Fruit fly (Drosophila melanogaster) whole organism, embryonic: ENCODE data around the gene CG5910.

Experiments used
- CG12219 ChIP-seq: fragments of 200-800 bp; sonication (Bioruptor generic); optimal IDR thresholded peaks from 3 replicates; lab custom pipeline; 2018; ENCODE audit warnings: missing biosample characterization, mild to moderate bottlenecking, missing genetic modification characterization
- CG12769 ChIP-seq: fragments of 200-800 bp; sonication (Bioruptor generic); optimal IDR thresholded peaks from 2 replicates; lab custom pipeline; 2019; ENCODE audit warnings: missing biosample characterization, mild to moderate bottlenecking, missing genetic modification characterization, moderate library complexity
- CG1647 ChIP-seq: fragments of 200-800 bp; sonication (Bioruptor generic); optimal IDR thresholded peaks from 3 replicates; lab custom pipeline; 2016; ENCODE audit warnings: missing biosample characterization, missing genetic modification characterization
- CG16815 ChIP-seq: fragments of 200-800 bp; sonication (Bioruptor generic); optimal IDR thresholded peaks from 3 replicates; lab custom pipeline; 2017; ENCODE audit warnings: missing biosample characterization, mild to moderate bottlenecking, missing genetic modification characterization
- CG17568 ChIP-seq: fragments of 200-800 bp; sonication (Bioruptor generic); optimal IDR thresholded peaks from 2 replicates; lab custom pipeline; 2018; ENCODE audit warnings: missing biosample characterization, mild to moderate bottlenecking, missing genetic modification characterization, moderate library complexity
- CG18011 ChIP-seq: fragments of 200-800 bp; sonication (Bioruptor generic); optimal IDR thresholded peaks from 2 replicates; lab custom pipeline; 2017; ENCODE audit warnings: missing biosample characterization, missing genetic modification characterization, mild to moderate bottlenecking, moderate library complexity, missing genotype
- CG2889 ChIP-seq: fragments of 200-800 bp; sonication (Bioruptor generic); IDR thresholded peaks from 3 replicates; pipeline ENCODE4 v1.3.6; 2022; ENCODE audit warnings: missing biosample characterization, missing genetic modification characterization
- CG34224 ChIP-seq: fragments of 200-800 bp; sonication (Bioruptor generic); IDR thresholded peaks from 3 replicates; pipeline ENCODE4 v1.3.6; 2022; ENCODE audit warnings: missing biosample characterization, missing genetic modification characterization; ENCODE audit not compliant: partially characterized antibody
- CG34422 ChIP-seq: fragments of 200-800 bp; sonication (Bioruptor generic); IDR thresholded peaks from 3 replicates; pipeline ENCODE4 v1.3.6; 2022; ENCODE audit warnings: missing biosample characterization, missing genetic modification characterization
- CG3838 ChIP-seq: fragments of 200-800 bp; sonication (Bioruptor generic); optimal IDR thresholded peaks from 3 replicates; lab custom pipeline; 2016; ENCODE audit warnings: missing biosample characterization, missing genetic modification characterization
- CG4820 ChIP-seq: fragments of 200-800 bp; sonication (Bioruptor generic); optimal IDR thresholded peaks from 3 replicates; lab custom pipeline; 2016; ENCODE audit warnings: missing biosample characterization, missing genetic modification characterization
- CG6175 ChIP-seq: fragments of 200-800 bp; sonication (Bioruptor generic); IDR thresholded peaks from 3 replicates; pipeline ENCODE4 v1.3.6; 2022; ENCODE audit warnings: missing biosample characterization, missing genetic modification characterization
- CG6689 ChIP-seq: fragments of 200-800 bp; sonication (Bioruptor generic); IDR thresholded peaks from 2 replicates; pipeline ENCODE4 v1.3.6; 2022; ENCODE audit warnings: missing biosample characterization, missing genetic modification characterization
- CG6813 ChIP-seq: fragments of 200-800 bp; sonication (Bioruptor generic); optimal IDR thresholded peaks from 2 replicates; lab custom pipeline; 2017; ENCODE audit warnings: missing biosample characterization, missing genetic modification characterization, mild to moderate bottlenecking, moderate library complexity, missing genetic modification reagents
- CG7963 ChIP-seq: fragments of 200-800 bp; sonication (Bioruptor generic); IDR thresholded peaks from 3 replicates; pipeline ENCODE4 v1.3.6; 2022; ENCODE audit warnings: missing biosample characterization, missing genetic modification characterization; ENCODE audit not compliant: partially characterized antibody
- Deaf1 ChIP-seq: fragments of 200-800 bp; optimal IDR thresholded peaks from 3 replicates; lab custom pipeline; 2019; ENCODE audit warnings: missing biosample characterization, mild to moderate bottlenecking, missing genetic modification characterization, moderate library complexity
- E2f1 ChIP-seq: fragments of 200-800 bp; sonication (Bioruptor generic); IDR thresholded peaks from 2 replicates; pipeline ENCODE4 v1.3.6; 2022; ENCODE audit warnings: missing biosample characterization, missing genetic modification characterization
- Fer3 ChIP-seq: fragments of 200-800 bp; sonication (Bioruptor generic); optimal IDR thresholded peaks from 2 replicates; lab custom pipeline; 2018; ENCODE audit warnings: missing biosample characterization, mild to moderate bottlenecking, missing genetic modification characterization, moderate library complexity
- HLH3B ChIP-seq: fragments of 200-800 bp; sonication (Bioruptor generic); IDR thresholded peaks from 2 replicates; pipeline ENCODE4 v1.3.6; 2022; ENCODE audit warnings: missing biosample characterization, missing genetic modification characterization
- Hmx ChIP-seq: fragments of 200-800 bp; sonication (Bioruptor generic); optimal IDR thresholded peaks from 2 replicates; lab custom pipeline; 2016; ENCODE audit warnings: missing biosample characterization, missing genetic modification characterization
- Med ChIP-seq: fragments of 200-800 bp; sonication (Bioruptor generic); peaks from one replicate; lab custom pipeline; 2016; ENCODE audit warnings: missing biosample characterization, missing genetic modification characterization, mild to moderate bottlenecking, inconsistent platforms, moderate library complexity
- Nf-YA ChIP-seq: fragments of 200-800 bp; sonication (Bioruptor generic); IDR thresholded peaks from 2 replicates; pipeline ENCODE4 v1.3.6; 2022; ENCODE audit warnings: missing biosample characterization, missing genetic modification characterization
- Nf-YB ChIP-seq: fragments of 200-800 bp; sonication (Bioruptor generic); optimal IDR thresholded peaks from 3 replicates; lab custom pipeline; 2019; ENCODE audit warnings: missing biosample characterization, mild to moderate bottlenecking, missing genetic modification characterization, moderate library complexity
- Sox102F ChIP-seq: fragments of 200-800 bp; sonication (Bioruptor generic); optimal IDR thresholded peaks from 2 replicates; lab custom pipeline; 2018; ENCODE audit warnings: missing biosample characterization, mild to moderate bottlenecking, missing genetic modification characterization, moderate library complexity
- Trl ChIP-seq, 3 experiments: fragments of >200 bp in 2 of 3; fragments of 200-800 bp in 1 of 3; sonication (Bioruptor generic) in 1 of 3; optimal IDR thresholded peaks; 2 replicates in 1 of 3; 3 replicates in 2 of 3; lab custom pipeline; 2016 to 2017; ENCODE audit warnings: missing biosample characterization in 1 of 3, missing genetic modification characterization in 1 of 3
- ase ChIP-seq: fragments of 200-800 bp; sonication (Bioruptor generic); IDR thresholded peaks from 3 replicates; pipeline ENCODE4 v1.3.6; 2022; ENCODE audit warnings: missing biosample characterization, missing genetic modification characterization
- ato ChIP-seq: fragments of 200-800 bp; sonication (Bioruptor generic); IDR thresholded peaks from 2 replicates; pipeline ENCODE4 v1.3.6; 2022; ENCODE audit warnings: missing biosample characterization, missing genetic modification characterization; ENCODE audit not compliant: partially characterized antibody
- chif ChIP-seq, 2 experiments: fragments of 200-800 bp; sonication (Bioruptor generic); optimal IDR thresholded peaks; 3 replicates each; lab custom pipeline; 2016; ENCODE audit warnings: missing biosample characterization in 2 of 2, missing genetic modification characterization in 2 of 2
- chm ChIP-seq: fragments of 200-800 bp; sonication (Bioruptor generic); IDR thresholded peaks from 2 replicates; pipeline ENCODE4 v1.3.6; 2022; ENCODE audit warnings: missing biosample characterization, missing genetic modification characterization
- crol ChIP-seq: fragments of 200-800 bp; sonication (Bioruptor generic); IDR thresholded peaks from 2 replicates; pipeline ENCODE4 v1.3.6; 2022; ENCODE audit warnings: missing biosample characterization, missing genetic modification characterization
- eve ChIP-seq, 2 experiments: fragments of >200 bp; optimal IDR thresholded peaks; 2 replicates each; lab custom pipeline; 2017; ENCODE audit warnings: missing biosample characterization in 2 of 2, missing genetic modification characterization in 2 of 2
- eyg ChIP-seq: fragments of 200-800 bp; sonication (Bioruptor generic); optimal IDR thresholded peaks from 3 replicates; lab custom pipeline; 2016; ENCODE audit warnings: missing biosample characterization, missing genetic modification characterization
- hb ChIP-seq: fragments of 200-800 bp; sonication (Bioruptor generic); IDR thresholded peaks from 3 replicates; pipeline ENCODE4 v1.3.6; 2022; ENCODE audit warnings: missing biosample characterization, missing genetic modification characterization; ENCODE audit not compliant: partially characterized antibody
- hbn ChIP-seq: fragments of 200-800 bp; sonication (Bioruptor generic); IDR thresholded peaks from 2 replicates; pipeline ENCODE4 v1.3.6; 2022; ENCODE audit warnings: missing biosample characterization, missing genetic modification characterization; ENCODE audit not compliant: partially characterized antibody
- hkb ChIP-seq, 2 experiments: fragments of 200-800 bp in 1 of 2; fragments of >200 bp in 1 of 2; sonication (Bioruptor generic) in 1 of 2; IDR thresholded peaks in 1 of 2; optimal IDR thresholded peaks in 1 of 2; 2 replicates each; pipeline versions ENCODE4 v1.3.6 to Lab custom; 2017 to 2022; ENCODE audit warnings: missing biosample characterization in 1 of 2, missing genetic modification characterization in 1 of 2
- jing ChIP-seq: fragments of 200-800 bp; sonication (Bioruptor generic); optimal IDR thresholded peaks from 2 replicates; lab custom pipeline; 2018; ENCODE audit warnings: missing biosample characterization, mild to moderate bottlenecking, missing genetic modification characterization
- onecut ChIP-seq: fragments of 200-800 bp; sonication (Bioruptor generic); IDR thresholded peaks from 2 replicates; pipeline ENCODE4 v1.3.6; 2022; ENCODE audit warnings: missing biosample characterization, missing genetic modification characterization
- pros ChIP-seq: fragments of 200-800 bp; sonication (Bioruptor generic); optimal IDR thresholded peaks from 3 replicates; lab custom pipeline; 2019; ENCODE audit warnings: missing biosample characterization, mild to moderate bottlenecking, missing genetic modification characterization, moderate library complexity
- rib ChIP-seq: fragments of 200-800 bp; sonication (Bioruptor generic); IDR thresholded peaks from 2 replicates; pipeline ENCODE4 v1.3.6; 2022; ENCODE audit warnings: missing biosample characterization, missing genetic modification characterization
- row ChIP-seq: fragments of 200-800 bp; sonication (Bioruptor generic); IDR thresholded peaks from 3 replicates; pipeline ENCODE4 v1.3.6; 2022; ENCODE audit warnings: missing biosample characterization, missing genetic modification characterization
- seq ChIP-seq: fragments of 200-800 bp; sonication (Bioruptor generic); IDR thresholded peaks from 2 replicates; pipeline ENCODE4 v1.3.6; 2022; ENCODE audit warnings: missing biosample characterization, missing genetic modification characterization
- tll ChIP-seq, 2 experiments: fragments of 200-800 bp in 1 of 2; fragments of >200 bp in 1 of 2; sonication (Bioruptor generic) in 1 of 2; optimal IDR thresholded peaks; 2 replicates each; lab custom pipeline; 2017 to 2019; ENCODE audit warnings: missing biosample characterization in 2 of 2, missing genetic modification characterization in 2 of 2, mild to moderate bottlenecking in 1 of 2, moderate library complexity in 1 of 2
- tna ChIP-seq: fragments of 200-800 bp; sonication (Bioruptor generic); IDR thresholded peaks from 2 replicates; pipeline ENCODE4 v1.3.6; 2022; ENCODE audit warnings: missing biosample characterization, missing genetic modification characterization; ENCODE audit not compliant: partially characterized antibody
- unc-4 ChIP-seq: fragments of 200-800 bp; sonication (Bioruptor generic); IDR thresholded peaks from 2 replicates; pipeline ENCODE4 v1.3.6; 2022; ENCODE audit warnings: missing biosample characterization, missing genetic modification characterization; ENCODE audit not compliant: partially characterized antibody
- zen2 ChIP-seq: fragments of 200-800 bp; sonication (Bioruptor generic); IDR thresholded peaks from 3 replicates; pipeline ENCODE4 v1.3.6; 2022; ENCODE audit warnings: missing biosample characterization, missing genetic modification characterization; ENCODE audit not compliant: partially characterized antibody

The CG5910 gene

DNA sequence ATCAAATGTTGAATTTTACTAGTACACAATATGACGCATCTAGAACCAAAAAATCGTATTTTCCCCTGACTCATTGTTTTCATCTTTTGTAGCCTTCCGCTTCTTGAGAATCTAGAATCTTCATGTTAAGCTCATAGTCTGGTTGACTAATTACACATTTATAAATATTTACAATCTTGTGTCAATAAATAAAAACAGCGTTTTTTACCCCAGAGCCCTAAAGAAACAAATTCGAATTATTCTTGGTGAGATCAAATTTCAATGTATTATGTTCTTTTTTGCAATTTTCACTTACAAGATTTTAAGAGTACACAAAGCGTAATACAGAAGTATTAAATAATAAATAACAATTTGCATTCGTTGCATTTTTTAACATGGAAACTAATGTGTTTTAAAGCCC, 46.2 kb upstream of the CG5910 start:
- peak in 1 of 2 experiments; percentile 58 for TF ChIP-seq eve (GFP tag; optimal IDR thresholded peaks at IDR 0.05; lab: Kevin White, UChicago)
- TF ChIP-seq CG6813 (GFP tag; lab: Kevin White, UChicago) = peak; percentile 31
- TF ChIP-seq chif (GFP tag; optimal IDR thresholded peaks at IDR 0.05; lab: Kevin White, UChicago) = no peak
- TF ChIP-seq CG17568 (GFP tag; lab: Kevin White, UChicago) = peak; percentile 19
- no peak for TF ChIP-seq CG6689 (GFP tag; lab: Robert Waterston, UW)
- peak; percentile 44 for TF ChIP-seq Hmx (GFP tag; lab: Kevin White, UChicago)
- no peak for TF ChIP-seq tll (GFP tag; optimal IDR thresholded peaks at IDR 0.05; lab: Kevin White, UChicago)
- TF ChIP-seq CG16815 (GFP tag; lab: Kevin White, UChicago) = no peak
- TF ChIP-seq, all 482 proteins: peak for 4

DNA sequence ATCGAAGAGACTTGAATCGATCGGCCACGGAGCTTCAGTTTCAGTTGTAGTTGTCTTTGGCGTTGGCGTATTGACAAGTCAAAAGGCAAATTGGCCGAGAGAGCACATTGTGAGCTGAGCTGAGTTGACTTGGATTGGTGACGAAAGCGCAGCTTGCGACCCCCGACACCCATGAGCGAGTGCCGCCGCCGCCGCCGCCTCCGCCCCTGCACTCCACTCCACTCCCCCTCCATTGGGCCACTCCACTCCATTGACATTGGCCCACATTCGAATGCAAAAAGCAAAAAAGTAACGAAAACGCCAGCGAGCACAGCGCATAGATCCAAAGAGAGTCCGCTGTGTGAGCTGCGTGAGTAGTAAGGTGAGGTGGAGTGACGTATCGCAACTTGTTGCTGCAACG, 44.4 kb upstream of the CG5910 start:
- TF ChIP-seq chm (GFP tag; lab: Robert Waterston, UW) = peak; percentile 31; the same call in 1 of the 2 replicates
- TF ChIP-seq E2f1 (GFP tag; lab: Robert Waterston, UW) = peak; percentile 20; the same call in 1 of the 2 replicates
- TF ChIP-seq row (GFP tag; lab: Robert Waterston, UW) = no peak
- peak; percentile 35; the same call in 1 of the 2 replicates for TF ChIP-seq unc-4 (GFP tag; lab: Robert Waterston, UW)
- TF ChIP-seq hbn (GFP tag; lab: Robert Waterston, UW) = 0 out of 2 replicates have a peak, but pooled peaks have one; percentile 29
- peak; percentile 21; the same call in 1 of the 2 replicates for TF ChIP-seq Nf-YA (GFP tag; lab: Robert Waterston, UW)
- peak; percentile 58; the same call in 1 of the 2 replicates for TF ChIP-seq rib (GFP tag; lab: Robert Waterston, UW)
- no peak for TF ChIP-seq ato (GFP tag; lab: Robert Waterston, UW)
- no peak for TF ChIP-seq tll (GFP tag; optimal IDR thresholded peaks at IDR 0.05; lab: Kevin White, UChicago)
- no peak for TF ChIP-seq CG18011
- peak; percentile 90 for TF ChIP-seq crol (GFP tag; lab: Robert Waterston, UW)
- TF ChIP-seq eyg (GFP tag; lab: Kevin White, UChicago) = no peak
- peak; percentile 64; the same call in 1 of the 3 replicates for TF ChIP-seq CG6175
- TF ChIP-seq ase (GFP tag; lab: Robert Waterston, UW) = 0 out of 3 replicates have a peak, but pooled peaks have one; percentile 4
- TF ChIP-seq Sox102F (GFP tag; lab: Kevin White, UChicago) = no peak
- TF ChIP-seq onecut (GFP tag; lab: Robert Waterston, UW) = peak; percentile 24
- 0 out of 3 replicates have a peak, but pooled peaks have one; percentile 30 for TF ChIP-seq CG34224 (GFP tag; lab: Robert Waterston, UW)
- 0 out of 2 replicates have a peak, but pooled peaks have one; percentile 30 for TF ChIP-seq tna (GFP tag; lab: Robert Waterston, UW)
- TF ChIP-seq Med (GFP tag; lab: Kevin White, UChicago) = peak; percentile 48
- TF ChIP-seq pros (GFP tag; lab: Kevin White, UChicago) = peak; percentile 17
- TF ChIP-seq CG7963 = no peak
- no peak for TF ChIP-seq seq
- no peak for TF ChIP-seq hb (GFP tag; lab: Robert Waterston, UW)
- no peak for TF ChIP-seq CG4820 (GFP tag; lab: Kevin White, UChicago)
- no peak for TF ChIP-seq CG12769
- no peak for TF ChIP-seq CG3838
- no peak for TF ChIP-seq hkb (optimal IDR thresholded peaks at IDR 0.05; lab: Kevin White, UChicago)
- TF ChIP-seq hkb (GFP tag; IDR thresholded peaks at IDR 0.05; lab: Robert Waterston, UW) = 0 out of 2 replicates have a peak, but pooled peaks have one; percentile 18
- no peak for TF ChIP-seq Nf-YB (GFP tag; lab: Kevin White, UChicago)
- peak in 1 of 2 experiments; percentile 18 for TF ChIP-seq Trl (optimal IDR thresholded peaks at IDR 0.05; lab: Kevin White, UChicago)
- TF ChIP-seq Trl (GFP tag; optimal IDR thresholded peaks at IDR 0.05; lab: Kevin White, UChicago) = no peak
- 0 out of 2 replicates have a peak, but pooled peaks have one; percentile 6 for TF ChIP-seq HLH3B
- peak; percentile 50; the same call in 1 of the 3 replicates for TF ChIP-seq zen2
- TF ChIP-seq CG2889 (GFP tag; lab: Robert Waterston, UW) = no peak
- TF ChIP-seq jing (GFP tag; lab: Kevin White, UChicago) = no peak
- TF ChIP-seq Fer3 (tag; lab: Kevin White, UChicago) = no peak
- no peak for TF ChIP-seq CG12219
- no peak for TF ChIP-seq Deaf1 (tag; lab: Kevin White, UChicago)
- TF ChIP-seq CG34422 (GFP tag; lab: Robert Waterston, UW) = 0 out of 3 replicates have a peak, but pooled peaks have one; percentile 26
- no peak for TF ChIP-seq CG1647 (GFP tag; lab: Kevin White, UChicago)
